Fruit fly (Drosophila melanogaster) whole organism, embryonic: Measurements from ENCODE around the gene CG10470.

Source experiments
- Aef1 ChIP-seq: fragments of 200-800 bp; sonication (Bioruptor generic); IDR thresholded peaks from 3 replicates; pipeline ENCODE4 v1.3.6; 2022; ENCODE audit warnings: missing biosample characterization, missing genetic modification characterization
- B-H2 ChIP-seq: fragments of 200-800 bp; sonication (Bioruptor generic); optimal IDR thresholded peaks from 2 replicates; lab custom pipeline; 2018; ENCODE audit warnings: missing biosample characterization, mild to moderate bottlenecking, missing genetic modification characterization
- Bgb ChIP-seq: fragments of 200-800 bp; sonication (Bioruptor generic); IDR thresholded peaks from 2 replicates; pipeline ENCODE4 v1.3.6; 2022; ENCODE audit warnings: missing biosample characterization, missing genetic modification characterization; ENCODE audit not compliant: partially characterized antibody
- BtbVII ChIP-seq: fragments of 200-800 bp; sonication (Bioruptor generic); optimal IDR thresholded peaks from 3 replicates; lab custom pipeline; 2017; ENCODE audit warnings: missing biosample characterization, mild to moderate bottlenecking, missing genetic modification characterization
- CG10147 ChIP-seq: fragments of 200-800 bp; sonication (Bioruptor generic); optimal IDR thresholded peaks from 2 replicates; lab custom pipeline; 2019; ENCODE audit warnings: missing biosample characterization, mild to moderate bottlenecking, missing genetic modification characterization, moderate library complexity
- CG1024 ChIP-seq: fragments of 200-800 bp; sonication (Bioruptor generic); IDR thresholded peaks from 2 replicates; pipeline ENCODE4 v1.3.6; 2022; ENCODE audit warnings: missing biosample characterization, missing genetic modification characterization
- CG10366 ChIP-seq: fragments of 200-800 bp; sonication (Bioruptor generic); IDR thresholded peaks from 2 replicates; pipeline ENCODE4 v1.3.6; 2022; ENCODE audit warnings: missing biosample characterization, missing genetic modification characterization
- CG14710 ChIP-seq: fragments of 200-800 bp; sonication (Bioruptor generic); optimal IDR thresholded peaks from 3 replicates; lab custom pipeline; 2019; ENCODE audit warnings: missing biosample characterization, mild to moderate bottlenecking, missing genetic modification characterization, moderate library complexity
- CG15011 ChIP-seq: fragments of 200-800 bp; sonication (Bioruptor generic); optimal IDR thresholded peaks from 3 replicates; lab custom pipeline; 2018; ENCODE audit warnings: missing biosample characterization, mild to moderate bottlenecking, missing genetic modification characterization
- CG15479 ChIP-seq: fragments of 200-800 bp; sonication (Bioruptor generic); optimal IDR thresholded peaks from 3 replicates; lab custom pipeline; 2019; ENCODE audit warnings: missing biosample characterization, mild to moderate bottlenecking, missing genetic modification characterization, moderate library complexity
- CG17829 ChIP-seq: fragments of 200-800 bp; optimal IDR thresholded peaks from 2 replicates; lab custom pipeline; 2019; ENCODE audit warnings: missing biosample characterization, mild to moderate bottlenecking, missing genetic modification characterization, moderate library complexity
- CG18476 ChIP-seq: fragments of 200-800 bp; sonication (Bioruptor generic); optimal IDR thresholded peaks from 2 replicates; lab custom pipeline; 2016; ENCODE audit warnings: missing biosample characterization, mild to moderate bottlenecking, missing genetic modification characterization
- CG30020 ChIP-seq: fragments of 200-800 bp; optimal IDR thresholded peaks from 2 replicates; lab custom pipeline; 2019; ENCODE audit warnings: missing biosample characterization, mild to moderate bottlenecking, missing genetic modification characterization, moderate library complexity
- CG31365 ChIP-seq: fragments of 200-800 bp; sonication (Bioruptor generic); optimal IDR thresholded peaks from 2 replicates; lab custom pipeline; 2018; ENCODE audit warnings: missing biosample characterization, mild to moderate bottlenecking, missing genetic modification characterization
- CG32767 ChIP-seq: fragments of 200-800 bp; sonication (Bioruptor generic); IDR thresholded peaks from 2 replicates; pipeline ENCODE4 v1.3.6; 2022; ENCODE audit warnings: missing biosample characterization, missing genetic modification characterization
- CG32772 ChIP-seq: fragments of 200-800 bp; sonication (Bioruptor generic); IDR thresholded peaks from 2 replicates; pipeline ENCODE4 v1.3.6; 2022; ENCODE audit warnings: missing biosample characterization, missing genetic modification characterization
- CG3995 ChIP-seq: fragments of 200-800 bp; sonication (Bioruptor generic); optimal IDR thresholded peaks from 3 replicates; lab custom pipeline; 2016; ENCODE audit warnings: missing biosample characterization, missing genetic modification characterization
- CG4707 ChIP-seq: fragments of 200-800 bp; sonication (Bioruptor generic); optimal IDR thresholded peaks from 2 replicates; lab custom pipeline; 2018; ENCODE audit warnings: missing biosample characterization, mild to moderate bottlenecking, missing genetic modification characterization, moderate library complexity
- CG7839 ChIP-seq: fragments of 200-800 bp; sonication (Bioruptor generic); optimal IDR thresholded peaks from 3 replicates; lab custom pipeline; 2018; ENCODE audit warnings: missing biosample characterization, mild to moderate bottlenecking, missing genetic modification characterization, moderate library complexity
- CG7928 ChIP-seq: fragments of 200-800 bp; sonication (Bioruptor generic); optimal IDR thresholded peaks from 2 replicates; lab custom pipeline; 2017; ENCODE audit warnings: missing biosample characterization, mild to moderate bottlenecking, missing genetic modification characterization
- CG8944 ChIP-seq: fragments of 200-800 bp; sonication (Bioruptor generic); optimal IDR thresholded peaks from 3 replicates; lab custom pipeline; 2016; ENCODE audit warnings: missing biosample characterization, missing genetic modification characterization
- CG9437 ChIP-seq: fragments of 200-800 bp; sonication (Bioruptor generic); optimal IDR thresholded peaks from 2 replicates; lab custom pipeline; 2018; ENCODE audit warnings: missing biosample characterization, mild to moderate bottlenecking, missing genetic modification characterization
- CG9727 ChIP-seq: fragments of 200-800 bp; sonication (Bioruptor generic); optimal IDR thresholded peaks from 3 replicates; lab custom pipeline; 2017; ENCODE audit warnings: missing biosample characterization, mild to moderate bottlenecking, missing genetic modification characterization
- CTCF ChIP-seq: fragments of 200-800 bp; sonication (Bioruptor generic); optimal IDR thresholded peaks from 2 replicates; lab custom pipeline; 2017; ENCODE audit warnings: missing biosample characterization, mild to moderate bottlenecking, missing genetic modification characterization, moderate library complexity
- Chrac-16 ChIP-seq: fragments of 200-800 bp; sonication (Bioruptor generic); optimal IDR thresholded peaks from 3 replicates; lab custom pipeline; 2016; ENCODE audit warnings: missing biosample characterization, missing genetic modification characterization
- D19A ChIP-seq: fragments of 200-800 bp; optimal IDR thresholded peaks from 3 replicates; lab custom pipeline; 2019; ENCODE audit warnings: missing biosample characterization, mild to moderate bottlenecking, missing genetic modification characterization, moderate library complexity
- Elba2 ChIP-seq: fragments of 200-800 bp; sonication (Bioruptor generic); optimal IDR thresholded peaks from 3 replicates; lab custom pipeline; 2016; ENCODE audit warnings: missing biosample characterization, missing genetic modification characterization
- GATAe ChIP-seq: fragments of 200-800 bp; sonication (Bioruptor generic); conservative IDR thresholded peaks from 2 replicates; pipeline ENCODE4 v1.3.6; 2022; ENCODE audit warnings: missing biosample characterization, missing genetic modification characterization
- HLH54F ChIP-seq: fragments of 200-800 bp; sonication (Bioruptor generic); optimal IDR thresholded peaks from 3 replicates; lab custom pipeline; 2016; ENCODE audit warnings: missing biosample characterization, missing genetic modification characterization
- HLHmδ ChIP-seq: fragments of 200-800 bp; sonication (Bioruptor generic); optimal IDR thresholded peaks from 2 replicates; lab custom pipeline; 2018; ENCODE audit warnings: missing biosample characterization, mild to moderate bottlenecking, missing genetic modification characterization, moderate library complexity
- HmgZ ChIP-seq: fragments of 200-800 bp; sonication (Bioruptor generic); optimal IDR thresholded peaks from 2 replicates; lab custom pipeline; 2018; ENCODE audit warnings: missing biosample characterization, mild to moderate bottlenecking, missing genetic modification characterization
- Hr39 ChIP-seq: fragments of >200 bp; optimal IDR thresholded peaks from 2 replicates; lab custom pipeline; 2017
- Kr ChIP-seq: fragments of 200-800 bp; sonication (Bioruptor generic); optimal IDR thresholded peaks from 2 replicates; lab custom pipeline; 2017; ENCODE audit warnings: missing biosample characterization, mild to moderate bottlenecking, missing genetic modification characterization
- Mad ChIP-seq: fragments of 200-800 bp; sonication (Bioruptor generic); optimal IDR thresholded peaks from 2 replicates; lab custom pipeline; 2016; ENCODE audit warnings: missing biosample characterization, missing genetic modification characterization
- NFAT ChIP-seq: fragments of 200-800 bp; sonication (Bioruptor generic); IDR thresholded peaks from 2 replicates; pipeline ENCODE4 v1.3.6; 2022; ENCODE audit warnings: missing biosample characterization, missing genetic modification characterization
- Opbp ChIP-seq: fragments of 200-800 bp; sonication (Bioruptor generic); IDR thresholded peaks from 3 replicates; pipeline ENCODE4 v1.3.6; 2022; ENCODE audit warnings: missing biosample characterization, missing genetic modification characterization; ENCODE audit not compliant: partially characterized antibody
- Ravus ChIP-seq: fragments of 200-800 bp; sonication (Bioruptor generic); IDR thresholded peaks from 2 replicates; pipeline ENCODE4 v1.3.6; 2022; ENCODE audit warnings: missing biosample characterization, missing genetic modification characterization
- Sin3A ChIP-seq: fragments of >200 bp; optimal IDR thresholded peaks from 2 replicates; lab custom pipeline; 2018
- chif ChIP-seq, 2 experiments: fragments of 200-800 bp; sonication (Bioruptor generic); optimal IDR thresholded peaks; 3 replicates each; lab custom pipeline; 2016; ENCODE audit warnings: missing biosample characterization in 2 of 2, missing genetic modification characterization in 2 of 2
- crc ChIP-seq: fragments of 200-800 bp; sonication (Bioruptor generic); optimal IDR thresholded peaks from 2 replicates; lab custom pipeline; 2016; ENCODE audit warnings: missing biosample characterization, missing genetic modification characterization
- en ChIP-seq: fragments of 200-800 bp; sonication (Bioruptor generic); optimal IDR thresholded peaks from 2 replicates; lab custom pipeline; 2016; ENCODE audit warnings: missing biosample characterization, missing genetic modification characterization
- gem ChIP-seq: fragments of 200-800 bp; sonication (Bioruptor generic); optimal IDR thresholded peaks from 2 replicates; lab custom pipeline; 2019; ENCODE audit warnings: missing biosample characterization, mild to moderate bottlenecking, missing genetic modification characterization, moderate library complexity
- h ChIP-seq: fragments of >200 bp; optimal IDR thresholded peaks from 2 replicates; lab custom pipeline; 2017
- hth ChIP-seq: fragments of >200 bp; optimal IDR thresholded peaks from 2 replicates; lab custom pipeline; 2017; ENCODE audit warnings: inconsistent platforms
- ken ChIP-seq: fragments of 200-800 bp; sonication (Bioruptor generic); IDR thresholded peaks from 3 replicates; pipeline ENCODE4 v1.3.6; 2022; ENCODE audit warnings: missing biosample characterization, missing genetic modification characterization
- nerfin-1 ChIP-seq: fragments of 200-800 bp; sonication (Bioruptor generic); optimal IDR thresholded peaks from 3 replicates; lab custom pipeline; 2019; ENCODE audit warnings: missing biosample characterization, mild to moderate bottlenecking, missing genetic modification characterization, moderate library complexity
- otp ChIP-seq: fragments of 200-800 bp; sonication (Bioruptor generic); IDR thresholded peaks from 3 replicates; pipeline ENCODE4, ENCODE4 v1.3.6; 2022; ENCODE audit warnings: missing biosample characterization, missing genetic modification characterization
- scrt ChIP-seq: fragments of 200-800 bp; sonication (Bioruptor generic); optimal IDR thresholded peaks from 2 replicates; lab custom pipeline; 2018; ENCODE audit warnings: missing biosample characterization, mild to moderate bottlenecking, missing genetic modification characterization, moderate library complexity
- sna ChIP-seq: fragments of 200-800 bp; sonication (Bioruptor generic); IDR thresholded peaks from 2 replicates; pipeline ENCODE4 v1.3.6; 2022; ENCODE audit warnings: missing biosample characterization, missing genetic modification characterization; ENCODE audit not compliant: partially characterized antibody
- tio ChIP-seq: fragments of 200-800 bp; sonication (Bioruptor generic); optimal IDR thresholded peaks from 2 replicates; lab custom pipeline; 2017; ENCODE audit warnings: missing biosample characterization, missing genetic modification characterization, inconsistent platforms
- wdn ChIP-seq: fragments of 200-800 bp; sonication (Bioruptor generic); IDR thresholded peaks from 2 replicates; pipeline ENCODE4 v1.3.6; 2022; ENCODE audit warnings: missing biosample characterization, missing genetic modification characterization
- wek ChIP-seq: fragments of 200-800 bp; sonication (Bioruptor generic); optimal IDR thresholded peaks from 3 replicates; lab custom pipeline; 2018; ENCODE audit warnings: missing biosample characterization, mild to moderate bottlenecking, missing genetic modification characterization, moderate library complexity

Gene CG10470

dm6 chr2L:19026491-19027197 lies 22.2 kb upstream of the CG10470 start (continued):
- peak; percentile 14 for TF ChIP-seq nerfin-1 (tag; lab: Kevin White, UChicago)
- TF ChIP-seq wdn (GFP tag; lab: Robert Waterston, UW): no peak
- peak; percentile 51 for TF ChIP-seq HmgZ (tag; lab: Kevin White, UChicago)
- no peak for TF ChIP-seq Mad (GFP tag; lab: Kevin White, UChicago)
- no peak for TF ChIP-seq Hr39 (lab: Kevin White, UChicago)
- TF ChIP-seq CG31365 (tag; lab: Kevin White, UChicago): no peak
- TF ChIP-seq wek (GFP tag; lab: Kevin White, UChicago): no peak
- no peak for TF ChIP-seq otp
- no peak for TF ChIP-seq HLHmδ (GFP tag; lab: Kevin White, UChicago)
- no peak for TF ChIP-seq Opbp (GFP tag; lab: Robert Waterston, UW)
- peak; percentile 20; the same call in 1 of the 2 replicates for TF ChIP-seq CG10366 (GFP tag; lab: Robert Waterston, UW)
- TF ChIP-seq CG7928 (GFP tag; lab: Kevin White, UChicago): no peak
- peak; percentile 64 for TF ChIP-seq scrt (GFP tag; lab: Kevin White, UChicago)
- TF ChIP-seq CG30020 (tag; lab: Kevin White, UChicago): no peak
- no peak for TF ChIP-seq CG4707 (GFP tag; lab: Kevin White, UChicago)
- no peak for TF ChIP-seq CG1024
- TF ChIP-seq ken (GFP tag; lab: Robert Waterston, UW): 0 out of 3 replicates have a peak, but pooled peaks have one; percentile 16
- TF ChIP-seq sna (GFP tag; lab: Robert Waterston, UW): no peak
- TF ChIP-seq Aef1 (GFP tag; lab: Robert Waterston, UW): no peak; the same call in 2 of the 3 replicates
- TF ChIP-seq Kr: no peak
- TF ChIP-seq CG8944 (GFP tag; lab: Kevin White, UChicago): no peak
- TF ChIP-seq Chrac-16 (GFP tag; lab: Kevin White, UChicago): peak; percentile 23
- peak; percentile 72 for TF ChIP-seq CG7839 (tag; lab: Kevin White, UChicago)
- TF ChIP-seq gem (tag; lab: Kevin White, UChicago): peak; percentile 72
- no peak for TF ChIP-seq CTCF (GFP tag; lab: Kevin White, UChicago)
- no peak for TF ChIP-seq en
- TF ChIP-seq tio (GFP tag; lab: Kevin White, UChicago): no peak
- no peak for TF ChIP-seq GATAe (GFP tag; lab: Robert Waterston, UW)
- no peak for TF ChIP-seq CG15479 (GFP tag; lab: Kevin White, UChicago)
- TF ChIP-seq NFAT (GFP tag; lab: Robert Waterston, UW): no peak
- peak; percentile 70 for TF ChIP-seq B-H2
- TF ChIP-seq CG18476: peak; percentile 0
- TF ChIP-seq Bgb (GFP tag; lab: Robert Waterston, UW): no peak
- TF ChIP-seq CG3995 (GFP tag; lab: Kevin White, UChicago): no peak
- TF ChIP-seq CG32772: no peak
- no peak for TF ChIP-seq Elba2 (GFP tag; lab: Kevin White, UChicago)
- TF ChIP-seq BtbVII (GFP tag; lab: Kevin White, UChicago): peak; percentile 75
- TF ChIP-seq CG15011 (GFP tag; lab: Kevin White, UChicago): peak; percentile 46
- no peak for TF ChIP-seq h (lab: Kevin White, UChicago)
- peak; percentile 58 for TF ChIP-seq CG9727 (GFP tag; lab: Kevin White, UChicago)
- TF ChIP-seq CG10147 (GFP tag; lab: Kevin White, UChicago): peak; percentile 76
- TF ChIP-seq D19A (tag; lab: Kevin White, UChicago): peak; percentile 41
- peak; percentile 21 for TF ChIP-seq CG17829 (tag; lab: Kevin White, UChicago)
- TF ChIP-seq CG9437: peak; percentile 38
- TF ChIP-seq HLH54F (GFP tag; lab: Kevin White, UChicago): peak; percentile 52
- no peak for TF ChIP-seq CG14710
- no peak for TF ChIP-seq chif (GFP tag; optimal IDR thresholded peaks at IDR 0.05; lab: Kevin White, UChicago)
- no peak for TF ChIP-seq CG32767 (GFP tag; lab: Robert Waterston, UW)
- no peak for TF ChIP-seq Sin3A (lab: Kevin White, UChicago)
- no peak for TF ChIP-seq crc (GFP tag; lab: Kevin White, UChicago)
- TF ChIP-seq hth (lab: Kevin White, UChicago): no peak
- no peak for TF ChIP-seq Ravus (GFP tag; lab: Robert Waterston, UW)
